Worm (Caenorhabditis elegans): ENCODE data around the gene enri-2.

DNA sequence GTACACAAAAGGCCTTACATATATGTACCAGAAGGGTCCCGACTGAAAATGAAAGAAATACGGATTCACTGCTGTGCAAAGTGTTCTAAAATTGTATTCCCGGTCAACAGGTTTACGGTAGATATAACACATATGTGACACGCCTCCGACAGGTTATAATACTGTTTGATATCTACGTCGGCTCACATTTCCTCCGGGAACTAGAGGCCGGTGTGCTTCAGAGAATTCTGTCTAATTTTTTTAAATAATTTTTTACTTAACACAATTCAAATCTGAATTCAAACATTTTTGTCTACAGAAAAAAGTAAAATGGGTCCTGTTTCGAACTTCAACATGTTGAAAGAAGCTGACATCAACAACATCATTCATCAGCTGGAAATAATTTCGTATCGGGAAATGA lies 2.4 kb upstream of the enri-2 start, which contains the start of gene T24C2.3:
- TF ChIP-seq nhr-76 (tag; optimal IDR thresholded peaks at IDR 0.05): no peak
- TF ChIP-seq pha-4 (tag; optimal IDR thresholded peaks at IDR 0.05): no peak
- TF ChIP-seq nhr-12 (tag; optimal IDR thresholded peaks at IDR 0.05): no peak

Data from whole organism, mixed stage, embryonic.